Worm (Caenorhabditis elegans): ENCODE measurements around the gene ZK418.13.

ZK418.13 gene

DNA sequence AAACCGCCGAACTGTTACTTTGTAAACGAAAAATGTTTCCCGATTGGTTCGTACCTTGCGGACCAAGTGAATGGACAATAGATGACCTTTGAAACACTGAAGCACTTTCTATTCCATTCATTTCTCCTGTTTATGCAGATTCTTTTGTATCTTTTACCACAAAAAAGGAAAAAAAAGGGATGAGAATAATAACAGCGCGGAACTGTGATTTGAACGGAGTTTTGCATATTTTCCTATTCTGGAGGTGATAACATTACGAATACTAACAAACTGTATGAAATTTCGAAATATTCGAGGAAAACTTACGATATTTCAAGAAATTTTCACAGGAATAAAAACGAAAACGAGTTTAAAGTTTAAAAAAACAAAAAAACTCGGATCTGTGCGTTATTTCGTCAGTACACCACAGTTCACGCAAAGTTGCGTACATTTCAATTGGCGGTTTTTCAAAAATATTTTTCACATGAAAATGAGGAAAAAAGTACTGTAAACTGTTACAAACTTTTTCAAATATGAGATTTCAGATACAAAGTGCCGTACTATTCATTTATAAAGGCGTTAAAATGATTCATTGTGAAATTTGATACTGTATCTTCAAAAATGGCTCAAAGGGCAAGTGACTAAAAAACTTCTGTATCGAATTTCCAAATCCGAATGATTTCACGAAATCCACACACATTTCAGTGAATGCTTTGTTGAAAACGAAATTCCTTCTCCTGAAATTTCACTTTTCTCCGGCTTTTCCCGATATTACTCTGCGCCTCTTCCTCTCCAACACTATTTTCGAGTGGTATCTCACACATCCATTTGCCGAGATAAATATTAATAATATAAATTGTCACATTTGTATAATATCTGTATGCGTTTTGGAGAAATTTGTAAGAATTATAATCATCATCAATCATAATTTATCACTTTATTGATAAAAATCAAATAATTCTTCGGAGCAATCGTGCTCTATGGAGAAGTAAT, 41.7 kb downstream of the ZK418.13 start:
- TF ChIP-seq mel-28 (tag; optimal IDR thresholded peaks at IDR 0.05; ENCODE audit: borderline replicate concordance) (no peak), hmg-1.2 (GFP tag; IDR thresholded peaks at IDR 0.05) (peak; percentile 59), dpl-1 (GFP tag; optimal IDR thresholded peaks at IDR 0.05) (peak; percentile 5), ceh-79 (tag; optimal IDR thresholded peaks at IDR 0.05) (no peak), efl-1 (GFP tag; optimal IDR thresholded peaks at IDR 0.05) (peak; percentile 40), F33H1.4 (GFP tag; IDR thresholded peaks at IDR 0.05) (0 out of 2 replicates have a peak, but pooled peaks have one; percentile 9), madf-6 (GFP tag; IDR thresholded peaks at IDR 0.05) (peak; percentile 30; the same call in 1 of the 2 replicates)

DNA sequence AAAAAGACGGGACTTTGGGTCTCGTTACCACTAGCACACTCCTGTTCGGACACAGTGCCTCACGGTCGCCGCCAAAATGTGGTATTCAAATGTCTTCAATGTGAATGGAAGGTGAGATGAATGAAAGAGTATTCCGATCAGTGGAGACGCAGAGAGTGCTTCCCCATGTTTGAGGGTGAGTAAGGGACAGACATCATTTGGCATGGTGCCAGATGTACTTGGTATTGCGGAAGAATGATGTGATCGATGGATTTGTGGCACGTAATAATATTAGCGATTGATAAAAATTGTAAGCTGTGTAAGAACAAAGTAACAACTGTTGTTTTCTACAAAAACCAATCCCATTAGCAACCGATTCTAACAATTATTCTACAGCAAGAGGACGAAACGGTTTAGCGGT, 44.2 kb downstream of the ZK418.13 start:
- TF ChIP-seq tlf-1 (GFP tag; optimal IDR thresholded peaks at IDR 0.05) (no peak), Y56A3A.18 (GFP tag; IDR thresholded peaks at IDR 0.05) (no peak), B0336.3 (GFP tag; IDR thresholded peaks at IDR 0.05) (no peak), die-1 (tag; optimal IDR thresholded peaks at IDR 0.05) (no peak), snpc-4 (GFP tag; optimal IDR thresholded peaks at IDR 0.05) (no peak), snpc-4 (tag; optimal IDR thresholded peaks at IDR 0.05) (no peak), dox-1 (GFP tag; IDR thresholded peaks at IDR 0.05) (no peak)

ce11 chrIII:7030044-7030804, 46.1 kb downstream of the ZK418.13 start:
- TF ChIP-seq ztf-6 (GFP tag; IDR thresholded peaks at IDR 0.05) (no peak), snpc-1.1 (tag; optimal IDR thresholded peaks at IDR 0.05; ENCODE audit: insufficient read depth) (peak; percentile 92), ccch-3 (GFP tag; optimal IDR thresholded peaks at IDR 0.05) (no peak), B0261.1 (tag; optimal IDR thresholded peaks at IDR 0.05) (peak; percentile 83), nhr-27 (tag; optimal IDR thresholded peaks at IDR 0.05) (no peak), ztf-18 (tag; optimal IDR thresholded peaks at IDR 0.05) (no peak), ztf-28 (GFP tag; IDR thresholded peaks at IDR 0.05) (no peak), somi-1 (GFP tag; optimal IDR thresholded peaks at IDR 0.05) (no peak), F39B2.1 (GFP tag; IDR thresholded peaks at IDR 0.05) (no peak), lag-1 (GFP tag; IDR thresholded peaks at IDR 0.05) (no peak), lin-40 (tag; optimal IDR thresholded peaks at IDR 0.05) (no peak), F10E7.11 (tag; optimal IDR thresholded peaks at IDR 0.05) (no peak), bed-1 (GFP tag; IDR thresholded peaks at IDR 0.05) (no peak), dox-1 (GFP tag; IDR thresholded peaks at IDR 0.05) (0 out of 2 replicates have a peak, but pooled peaks have one; percentile 17), ets-4 (GFP tag; optimal IDR thresholded peaks at IDR 0.05) (no peak), T07F8.4 (tag; optimal IDR thresholded peaks at IDR 0.05) (no peak), let-607 (tag; optimal IDR thresholded peaks at IDR 0.05) (peak in 1 of 2 experiments; percentile 30), unc-62 (GFP tag; optimal IDR thresholded peaks at IDR 0.05) (no peak), aptf-2 (GFP tag; conservative IDR thresholded peaks at IDR 0.05) (no peak), nfya-2 (GFP tag; IDR thresholded peaks at IDR 0.05) (no peak), nhr-120 (GFP tag; IDR thresholded peaks at IDR 0.05) (no peak), attf-3 (GFP tag; conservative IDR thresholded peaks at IDR 0.05) (0 out of 2 replicates have a peak, but pooled peaks have one; percentile 35), ceh-91 (GFP tag; IDR thresholded peaks at IDR 0.05) (no peak), ztf-26 (tag; optimal IDR thresholded peaks at IDR 0.05) (no peak), tbp1 (GFP tag; optimal IDR thresholded peaks at IDR 0.05) (peak; percentile 93), sdz-38 (tag; optimal IDR thresholded peaks at IDR 0.05) (no peak), lin-54 (GFP tag; optimal IDR thresholded peaks at IDR 0.05) (peak; percentile 26), nhr-179 (tag; optimal IDR thresholded peaks at IDR 0.05) (no peak), Y95B8A.8 (GFP tag; IDR thresholded peaks at IDR 0.05) (no peak), ztf-3 (GFP tag; optimal IDR thresholded peaks at IDR 0.05) (no peak)

Data from whole organism, young adult.